Worm (Caenorhabditis elegans) whole organism, L2 larva: ENCODE data around the gene C16C8.12.
"Not testable (repeated sequence)": the region's sequence is repeated elsewhere in the genome, so short reads cannot be mapped to it uniquely, and the experiment has no call there.

Experiments
- C34F6.9 ChIP-seq: fragments of 150-350 bp; optimal IDR thresholded peaks from 2 replicates; lab custom pipeline; 2014; ENCODE audit warnings: missing biosample characterization, missing genetic modification characterization
- F13H6.1 ChIP-seq: sonication (generic microtip); optimal IDR thresholded peaks from 2 replicates; lab custom pipeline; 2016; ENCODE audit warnings: missing genetic modification characterization, missing compliant biosample characterization
- R02D3.7 ChIP-seq: fragments of 150-350 bp; optimal IDR thresholded peaks from 2 replicates; lab custom pipeline; 2014; ENCODE audit warnings: missing biosample characterization, missing genetic modification characterization
- Y55F3AM.14 ChIP-seq: fragments of 200-800 bp; sonication (Bioruptor generic); optimal IDR thresholded peaks from 2 replicates; lab custom pipeline; 2018; ENCODE audit warnings: mild to moderate bottlenecking, missing genetic modification characterization, missing compliant biosample characterization
- ZK546.5 ChIP-seq: sonication (generic microtip); optimal IDR thresholded peaks from 2 replicates; lab custom pipeline; 2017; ENCODE audit warnings: missing biosample characterization, missing genetic modification characterization
- alr-1 ChIP-seq: fragments of 150-350 bp; optimal IDR thresholded peaks from 2 replicates; lab custom pipeline; 2014; ENCODE audit warnings: missing biosample characterization, missing genetic modification characterization
- aly-2 ChIP-seq: fragments of 150-350 bp; optimal IDR thresholded peaks from 2 replicates; lab custom pipeline; 2014; ENCODE audit warnings: missing biosample characterization, missing genetic modification characterization
- blmp-1 ChIP-seq: sonication (generic microtip); optimal IDR thresholded peaks from 2 replicates; lab custom pipeline; 2017; ENCODE audit warnings: missing genetic modification characterization, mild to moderate bottlenecking, missing compliant biosample characterization, antibody characterized with exemption, moderate library complexity; ENCODE audit not compliant: insufficient read depth
- ceh-16 ChIP-seq: fragments of 150-350 bp; optimal IDR thresholded peaks from 2 replicates; lab custom pipeline; 2014; ENCODE audit warnings: missing biosample characterization, missing genetic modification characterization
- ceh-82 ChIP-seq: fragments of 150-350 bp; optimal IDR thresholded peaks from 2 replicates; lab custom pipeline; 2014; ENCODE audit warnings: missing biosample characterization, missing genetic modification characterization
- crh-2 ChIP-seq: sonication (generic microtip); optimal IDR thresholded peaks from 2 replicates; lab custom pipeline; 2017; ENCODE audit warnings: missing biosample characterization, missing genetic modification characterization
- dmd-4 ChIP-seq: sonication (generic microtip); optimal IDR thresholded peaks from 2 replicates; lab custom pipeline; 2017; ENCODE audit warnings: missing biosample characterization, missing genetic modification characterization
- egl-27 ChIP-seq: sonication (generic microtip); optimal IDR thresholded peaks from 3 replicates; lab custom pipeline; 2017; ENCODE audit warnings: missing biosample characterization, missing genetic modification reagents, missing genetic modification characterization
- elt-3 ChIP-seq: sonication (generic microtip); optimal IDR thresholded peaks from 2 replicates; lab custom pipeline; 2017; ENCODE audit warnings: missing biosample characterization, missing genetic modification characterization
- fos-1 ChIP-seq: fragments of 150-350 bp; optimal IDR thresholded peaks from 2 replicates; lab custom pipeline; 2014; ENCODE audit warnings: missing biosample characterization, missing genetic modification characterization
- gmeb-1 ChIP-seq: fragments of 150-350 bp; optimal IDR thresholded peaks from 2 replicates; lab custom pipeline; 2014; ENCODE audit warnings: missing biosample characterization, missing genetic modification characterization
- lin-11 ChIP-seq: fragments of 150-350 bp; sonication (generic microtip); optimal IDR thresholded peaks from 2 replicates; lab custom pipeline; 2014; ENCODE audit warnings: missing biosample characterization, missing genetic modification characterization, inconsistent platforms, mixed read lengths
- lsy-2 ChIP-seq, 2 experiments: fragments of 150-350 bp in 1 of 2; sonication (generic microtip) in 1 of 2; optimal IDR thresholded peaks; 2 replicates each; lab custom pipeline; 2014 to 2017; ENCODE audit warnings: missing biosample characterization in 2 of 2, missing genetic modification characterization in 2 of 2
- mab-5 ChIP-seq: fragments of 150-350 bp; optimal IDR thresholded peaks from 2 replicates; lab custom pipeline; 2014; ENCODE audit warnings: missing biosample characterization, missing genetic modification characterization
- mbf-1 ChIP-seq: sonication (generic microtip); optimal IDR thresholded peaks from 2 replicates; lab custom pipeline; 2017; ENCODE audit warnings: missing biosample characterization, missing genetic modification characterization
- mdl-1 ChIP-seq, 2 experiments: fragments of 150-350 bp in 1 of 2; sonication (generic microtip) in 1 of 2; optimal IDR thresholded peaks; 2 replicates each; lab custom pipeline; 2017; ENCODE audit warnings: missing biosample characterization in 2 of 2, missing genetic modification characterization in 2 of 2
- nhr-10 ChIP-seq: sonication (generic microtip); optimal IDR thresholded peaks from 2 replicates; lab custom pipeline; 2017; ENCODE audit warnings: missing biosample characterization, missing genetic modification characterization
- nhr-11 ChIP-seq: fragments of 150-350 bp; optimal IDR thresholded peaks from 2 replicates; lab custom pipeline; 2014; ENCODE audit warnings: missing biosample characterization, missing genetic modification characterization
- nhr-12 ChIP-seq: fragments of 150-350 bp; optimal IDR thresholded peaks from 2 replicates; lab custom pipeline; 2014; ENCODE audit warnings: missing biosample characterization, missing genetic modification characterization
- nhr-129 ChIP-seq: fragments of 150-350 bp; optimal IDR thresholded peaks from 2 replicates; lab custom pipeline; 2014; ENCODE audit warnings: missing biosample characterization, missing genetic modification characterization
- nhr-23 ChIP-seq: fragments of 150-350 bp; optimal IDR thresholded peaks from 2 replicates; lab custom pipeline; 2014; ENCODE audit warnings: missing biosample characterization, missing genetic modification reagents, missing genetic modification characterization
- nhr-25 ChIP-seq: fragments of 150-350 bp; sonication (generic microtip); optimal IDR thresholded peaks from 3 replicates; lab custom pipeline; 2014; ENCODE audit warnings: missing biosample characterization, missing genetic modification characterization
- nhr-6 ChIP-seq: fragments of 150-350 bp; optimal IDR thresholded peaks from 2 replicates; lab custom pipeline; 2014; ENCODE audit warnings: missing biosample characterization, missing genetic modification characterization
- peb-1 ChIP-seq: fragments of 150-350 bp; optimal IDR thresholded peaks from 2 replicates; lab custom pipeline; 2014; ENCODE audit warnings: missing biosample characterization, missing genetic modification characterization
- sem-4 ChIP-seq: fragments of 150-350 bp; optimal IDR thresholded peaks from 2 replicates; lab custom pipeline; 2014; ENCODE audit warnings: missing biosample characterization, missing genetic modification reagents, missing genetic modification characterization
- sma-3 ChIP-seq: sonication (generic microtip); optimal IDR thresholded peaks from 2 replicates; lab custom pipeline; 2016; ENCODE audit warnings: missing genetic modification reagents, missing genetic modification characterization, missing compliant biosample characterization
- sma-9 ChIP-seq, 2 experiments: fragments of 150-350 bp in 1 of 2; sonication (generic microtip) in 1 of 2; optimal IDR thresholded peaks; 2 replicates each; lab custom pipeline; 2014 to 2016; ENCODE audit warnings: missing genetic modification characterization in 2 of 2, mild to moderate bottlenecking in 1 of 2, missing biosample characterization in 1 of 2, missing compliant biosample characterization in 1 of 2, missing genetic modification reagents in 1 of 2, moderate library complexity in 1 of 2
- snpc-4 ChIP-seq: fragments of 150-350 bp; optimal IDR thresholded peaks from 2 replicates; lab custom pipeline; 2014; ENCODE audit warnings: missing biosample characterization, missing genetic modification characterization
- unc-39 ChIP-seq: fragments of 150-350 bp; optimal IDR thresholded peaks from 2 replicates; lab custom pipeline; 2014; ENCODE audit warnings: missing biosample characterization, missing genetic modification characterization
- unc-55 ChIP-seq: fragments of 150-350 bp; sonication (generic microtip); optimal IDR thresholded peaks from 3 replicates; lab custom pipeline; 2014; ENCODE audit warnings: missing biosample characterization, missing genetic modification reagents, missing genetic modification characterization
- unc-62 ChIP-seq: fragments of 150-350 bp; optimal IDR thresholded peaks from 2 replicates; lab custom pipeline; 2014; ENCODE audit warnings: missing biosample characterization, missing genetic modification reagents, missing genetic modification characterization
- zag-1 ChIP-seq: fragments of 150-350 bp; optimal IDR thresholded peaks from 2 replicates; lab custom pipeline; 2014; ENCODE audit warnings: missing biosample characterization, missing genetic modification characterization
- ztf-1 ChIP-seq: fragments of 200-800 bp; sonication (Bioruptor generic); conservative IDR thresholded peaks from 2 replicates; pipeline ENCODE4 v1.3.6; 2022; ENCODE audit warnings: missing genetic modification characterization, missing compliant biosample characterization

The C16C8.12 gene

DNA sequence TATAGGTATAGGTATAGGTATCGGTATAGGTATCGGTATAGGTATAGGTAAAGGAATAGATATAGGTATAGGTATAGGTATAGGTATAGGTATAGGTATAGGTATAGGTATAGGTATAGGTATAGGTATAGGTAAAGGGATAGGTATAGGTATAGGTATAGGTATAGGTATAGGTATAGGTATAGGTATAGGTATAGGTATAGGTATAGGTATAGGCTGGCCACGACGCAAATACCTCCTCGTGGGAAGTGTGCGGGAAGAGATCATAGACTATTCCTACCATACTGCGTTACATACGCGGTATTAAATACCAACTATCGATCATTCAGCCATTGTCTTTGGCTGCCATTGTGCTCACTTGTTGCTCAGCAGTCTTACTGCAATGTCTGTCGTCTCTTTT lies 38.3 kb downstream of the C16C8.12 start, which contains the start of gene fbxb-112:
fbxb-112 (plus strand) TSS at position 301 of the 400 bp plus-strand sequence.
- not testable (repeated sequence) for TF ChIP-seq dmd-4 (tag; lab: Kevin White, UChicago); fos-1 (tag; lab: Kevin White, UChicago); mdl-1 (tag; optimal IDR thresholded peaks at IDR 0.05; lab: Kevin White, UChicago)

DNA sequence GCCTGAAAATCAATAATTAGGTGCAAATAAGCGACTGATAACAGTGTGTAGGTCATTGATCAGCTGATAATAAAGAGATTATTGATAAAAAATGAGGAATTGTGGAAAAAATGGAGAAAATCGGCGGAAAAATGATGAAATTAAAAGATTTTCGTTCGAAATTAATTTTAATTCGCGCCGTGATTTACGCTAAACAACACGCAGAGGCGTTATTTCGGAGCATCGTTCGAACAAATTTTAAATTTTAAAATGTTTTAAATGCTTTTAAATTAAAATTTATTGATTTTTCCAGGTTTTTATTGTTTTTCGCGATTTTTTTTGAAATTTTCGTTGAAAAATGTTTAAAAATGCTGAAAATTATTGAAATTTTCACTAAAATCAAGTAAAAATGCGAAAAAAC lies 46.9 kb downstream of the C16C8.12 start, which contains the start of gene Y49F6B.9:
Y49F6B.9 (minus strand) TSS at position 2 of the 400 bp plus-strand sequence.
- TF ChIP-seq ceh-82 (tag; lab: Kevin White, UChicago) = no peak
- TF ChIP-seq mdl-1 (tag; optimal IDR thresholded peaks at IDR 0.05; lab: Kevin White, UChicago) = no peak
- TF ChIP-seq mbf-1 (tag; lab: Kevin White, UChicago) = no peak
- TF ChIP-seq sma-3 (GFP tag; lab: Kevin White, UChicago) = no peak
- no peak for TF ChIP-seq fos-1 (tag; lab: Kevin White, UChicago)
- no peak for TF ChIP-seq sma-9 (GFP tag; optimal IDR thresholded peaks at IDR 0.05; lab: Kevin White, UChicago)
- no peak for TF ChIP-seq sma-9 (tag; optimal IDR thresholded peaks at IDR 0.05; lab: Kevin White, UChicago)

DNA sequence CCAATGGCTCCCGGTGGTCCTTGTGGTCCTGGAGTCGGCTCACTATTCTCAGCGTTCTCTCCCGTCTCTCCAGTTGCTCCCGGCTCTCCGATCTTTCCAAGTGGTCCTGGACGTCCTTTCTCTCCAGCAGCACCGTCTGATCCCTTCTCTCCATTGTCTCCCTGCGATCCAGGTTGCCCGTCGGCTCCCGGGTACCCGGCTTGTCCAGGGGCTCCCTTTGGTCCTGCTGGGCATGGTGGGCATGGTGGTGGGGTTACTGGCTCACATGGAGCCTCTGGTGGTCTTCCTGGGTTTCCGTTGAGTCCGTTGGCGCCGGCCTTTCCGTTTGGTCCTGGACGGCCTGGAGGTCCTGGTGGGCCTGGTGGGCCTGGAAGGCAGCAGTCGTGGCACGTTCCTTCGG lies 47.9 kb downstream of the C16C8.12 start:
- TF ChIP-seq gmeb-1 (no peak), nhr-12 (tag; lab: Kevin White, UChicago) (no peak), aly-2 (tag; lab: Kevin White, UChicago) (no peak), sma-3 (GFP tag; lab: Kevin White, UChicago) (no peak), ztf-1 (GFP tag; lab: Robert Waterston, UW) (no peak), fos-1 (tag; lab: Kevin White, UChicago) (no peak), alr-1 (tag; lab: Kevin White, UChicago) (no peak), ceh-16 (tag; lab: Kevin White, UChicago) (no peak), dmd-4 (tag; lab: Kevin White, UChicago) (no peak), blmp-1 (tag; lab: Kevin White, UChicago) (no peak), Y55F3AM.14 (GFP tag; lab: Kevin White, UChicago) (no peak), R02D3.7 (tag; lab: Kevin White, UChicago) (no peak), mbf-1 (tag; lab: Kevin White, UChicago) (no peak), egl-27 (no peak), crh-2 (tag; lab: Kevin White, UChicago) (no peak), nhr-25 (no peak), elt-3 (tag; lab: Kevin White, UChicago) (no peak), snpc-4 (no peak)

DNA sequence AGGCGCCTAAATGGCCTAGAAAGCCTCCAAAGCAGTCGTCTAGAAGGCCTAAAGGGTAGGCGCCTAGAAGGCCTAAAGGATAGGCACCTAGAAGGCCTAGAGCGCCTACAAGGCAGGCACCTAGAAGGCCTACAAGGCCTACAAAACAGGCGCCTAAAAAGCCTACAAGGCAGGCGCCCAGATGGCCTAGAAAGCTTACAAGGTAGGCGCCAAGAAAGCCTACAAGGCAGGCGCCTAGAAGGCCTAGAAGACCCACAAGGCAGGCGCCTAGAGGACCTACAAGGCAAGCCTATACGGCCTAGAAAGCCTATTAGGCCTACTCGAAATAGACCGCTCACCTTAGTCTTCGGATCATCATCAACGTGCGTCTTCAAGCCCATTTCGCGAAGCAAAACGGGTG lies 49.5 kb downstream of the C16C8.12 start:
- TF ChIP-seq ztf-1 (GFP tag; lab: Robert Waterston, UW) = no peak
- TF ChIP-seq nhr-10 (tag; lab: Kevin White, UChicago) = no peak
- TF ChIP-seq unc-62 (GFP tag; lab: Kevin White, UChicago) = no peak
- no peak for TF ChIP-seq nhr-11
- TF ChIP-seq nhr-12 (tag; lab: Kevin White, UChicago) = no peak
- no peak for TF ChIP-seq fos-1 (tag; lab: Kevin White, UChicago)
- TF ChIP-seq lin-11 (tag; lab: Kevin White, UChicago) = no peak
- TF ChIP-seq nhr-23 (tag; lab: Kevin White, UChicago) = no peak
- TF ChIP-seq mab-5 (tag; lab: Kevin White, UChicago) = no peak
- no peak for TF ChIP-seq blmp-1 (tag; lab: Kevin White, UChicago)
- TF ChIP-seq alr-1 (tag; lab: Kevin White, UChicago) = no peak
- TF ChIP-seq ZK546.5 (tag; lab: Kevin White, UChicago) = no peak
- no peak for TF ChIP-seq R02D3.7 (tag; lab: Kevin White, UChicago)
- TF ChIP-seq nhr-6 (tag; lab: Kevin White, UChicago) = no peak

DNA sequence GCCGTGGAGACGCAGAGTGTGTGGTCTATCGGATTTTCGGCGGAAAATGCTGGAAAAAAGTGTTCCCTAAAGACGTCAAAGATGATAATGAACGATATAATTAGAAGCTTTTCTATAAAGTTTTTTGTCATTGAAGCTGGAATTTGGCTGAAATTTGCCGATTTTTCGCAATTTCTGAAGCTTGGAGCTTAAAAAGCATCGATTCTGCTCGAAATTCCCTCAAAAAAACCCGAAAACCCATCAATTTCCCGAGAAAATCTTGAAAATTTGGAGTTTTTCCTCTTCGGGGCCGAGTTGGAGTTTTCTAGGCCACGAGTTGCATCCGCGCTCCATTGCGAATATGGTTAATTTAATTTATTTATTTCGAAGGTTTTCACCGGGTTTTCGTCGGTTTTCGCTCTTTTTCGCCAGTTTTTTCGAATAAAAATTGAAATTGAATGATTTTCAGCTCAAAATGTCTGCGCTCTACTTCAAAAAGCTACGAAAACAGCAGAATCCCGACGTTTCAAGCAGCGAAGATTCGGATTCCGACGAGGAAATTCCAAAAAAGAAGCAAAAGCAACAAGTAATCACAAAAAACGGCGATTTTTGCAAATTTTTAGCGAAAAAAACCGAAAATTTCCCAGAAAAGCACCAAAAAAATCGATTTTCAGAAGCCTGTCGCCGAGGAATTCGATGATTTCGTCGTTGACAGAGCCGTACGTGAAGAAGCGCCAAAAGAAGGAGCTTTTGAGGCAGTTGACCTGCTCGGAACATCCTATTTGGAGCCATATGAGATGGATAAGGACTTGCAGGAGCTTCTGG lies 50.2 kb downstream of the C16C8.12 start, which contains the start of the genes col-71 and Y49F6B.2:
col-71 (minus strand) TSS at position 51 of the 804 bp plus-strand sequence.
Y49F6B.2 (plus strand) TSS at position 449 of the 804 bp plus-strand sequence.
- TF ChIP-seq R02D3.7 (tag; lab: Kevin White, UChicago) (peak; percentile 19), gmeb-1 (peak; percentile 71), zag-1 (tag; lab: Kevin White, UChicago) (peak; percentile 33), nhr-25 (peak; percentile 56), lsy-2 (tag; optimal IDR thresholded peaks at IDR 0.05; lab: Kevin White, UChicago) (peak; percentile 84 to 88), unc-39 (no peak), nhr-129 (peak; percentile 46), F13H6.1 (tag; lab: Kevin White, UChicago) (peak; percentile 74), sma-3 (GFP tag; lab: Kevin White, UChicago) (peak; percentile 77), nhr-6 (tag; lab: Kevin White, UChicago) (peak; percentile 46), lin-11 (tag; lab: Kevin White, UChicago) (peak; percentile 12), fos-1 (tag; lab: Kevin White, UChicago) (peak; percentile 26), mab-5 (tag; lab: Kevin White, UChicago) (peak; percentile 51), unc-55 (GFP tag; lab: Kevin White, UChicago) (peak; percentile 86), crh-2 (tag; lab: Kevin White, UChicago) (peak; percentile 73), nhr-23 (tag; lab: Kevin White, UChicago) (no peak), sem-4 (peak; percentile 47), peb-1 (tag; lab: Kevin White, UChicago) (no peak), elt-3 (tag; lab: Kevin White, UChicago) (no peak), alr-1 (tag; lab: Kevin White, UChicago) (no peak), blmp-1 (tag; lab: Kevin White, UChicago) (no peak), Y55F3AM.14 (GFP tag; lab: Kevin White, UChicago) (peak; percentile 25), C34F6.9 (peak; percentile 91), ztf-1 (GFP tag; lab: Robert Waterston, UW) (no peak)
